Worm (Caenorhabditis elegans) whole organism, L3 larva: ENCODE results near the gene C32D5.4.

ENCODE experiments used
- elt-1 ChIP-seq: fragments of 150-350 bp; optimal IDR thresholded peaks from 2 replicates; lab custom pipeline; 2014; ENCODE audit warnings: missing biosample characterization, missing genetic modification characterization
- lin-15B ChIP-seq: fragments of 150-350 bp; optimal IDR thresholded peaks from 2 replicates; lab custom pipeline; 2014; ENCODE audit warnings: missing biosample characterization, missing genetic modification characterization
- mdl-1 ChIP-seq: fragments of 150-350 bp; optimal IDR thresholded peaks from 2 replicates; lab custom pipeline; 2014; ENCODE audit warnings: missing biosample characterization, missing genetic modification characterization
- nhr-11 ChIP-seq: fragments of 150-350 bp; optimal IDR thresholded peaks from 2 replicates; lab custom pipeline; 2014; ENCODE audit warnings: missing biosample characterization, missing genetic modification characterization
- nhr-237 ChIP-seq: fragments of 150-350 bp; optimal IDR thresholded peaks from 2 replicates; lab custom pipeline; 2014; ENCODE audit warnings: missing biosample characterization, missing genetic modification characterization

DNA sequence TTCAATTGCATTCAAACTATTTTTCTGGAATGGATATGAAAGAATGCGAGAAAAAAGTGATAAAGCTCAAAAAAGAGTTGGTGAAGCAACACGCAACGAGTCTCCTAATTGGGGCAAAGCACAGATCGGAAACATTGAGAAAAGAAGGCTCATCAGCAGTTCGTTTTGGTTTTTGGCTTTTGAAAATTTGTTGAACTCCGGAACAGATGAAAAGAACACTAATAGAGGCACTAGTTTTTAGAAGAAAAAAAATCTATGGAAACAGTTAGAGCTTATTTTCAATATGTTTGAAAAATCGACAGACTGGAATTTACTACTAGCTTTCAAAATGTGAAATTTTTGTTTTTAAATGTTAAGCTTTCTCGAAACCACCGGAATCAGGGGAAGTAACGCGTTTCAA, 11.0 kb downstream of the C32D5.4 start:
- no peak for TF ChIP-seq lin-15B (tag; lab: Kevin White, UChicago)
- no peak for TF ChIP-seq nhr-237 (tag; lab: Kevin White, UChicago)
- no peak for TF ChIP-seq nhr-11 (tag; lab: Kevin White, UChicago)
- TF ChIP-seq elt-1 (tag; lab: Kevin White, UChicago), result no peak
- TF ChIP-seq mdl-1 (tag; lab: Kevin White, UChicago), result no peak
